Worm (Caenorhabditis elegans): ENCODE results near the gene spp-30.

- no peak for TF ChIP-seq elt-3 (tag; optimal IDR thresholded peaks at IDR 0.05)
- TF ChIP-seq unc-39 (tag; optimal IDR thresholded peaks at IDR 0.05): no peak
- no peak for TF ChIP-seq blmp-1 (tag; optimal IDR thresholded peaks at IDR 0.05)
- TF ChIP-seq nhr-76 (tag; optimal IDR thresholded peaks at IDR 0.05): no peak
- no peak for TF ChIP-seq snpc-4 (tag; optimal IDR thresholded peaks at IDR 0.05)
- TF ChIP-seq nhr-237 (tag; optimal IDR thresholded peaks at IDR 0.05): no peak
- no peak for TF ChIP-seq nhr-28 (tag; optimal IDR thresholded peaks at IDR 0.05)
- TF ChIP-seq ztf-11 (tag; optimal IDR thresholded peaks at IDR 0.05): no peak
- TF ChIP-seq flh-1 (GFP tag; optimal IDR thresholded peaks at IDR 0.05): no peak
- TF ChIP-seq unc-62 (GFP tag; optimal IDR thresholded peaks at IDR 0.05): no peak
- TF ChIP-seq nhr-12 (tag; optimal IDR thresholded peaks at IDR 0.05): no peak
- TF ChIP-seq bed-3 (GFP tag; optimal IDR thresholded peaks at IDR 0.05): no peak
Observed at ce11 chrX:11623442-11623841, 5.0 kb downstream of the spp-30 start.

Data from whole organism, mixed stage, embryonic.